Worm (Caenorhabditis elegans): ENCODE results near the gene srx-21.

DNA sequence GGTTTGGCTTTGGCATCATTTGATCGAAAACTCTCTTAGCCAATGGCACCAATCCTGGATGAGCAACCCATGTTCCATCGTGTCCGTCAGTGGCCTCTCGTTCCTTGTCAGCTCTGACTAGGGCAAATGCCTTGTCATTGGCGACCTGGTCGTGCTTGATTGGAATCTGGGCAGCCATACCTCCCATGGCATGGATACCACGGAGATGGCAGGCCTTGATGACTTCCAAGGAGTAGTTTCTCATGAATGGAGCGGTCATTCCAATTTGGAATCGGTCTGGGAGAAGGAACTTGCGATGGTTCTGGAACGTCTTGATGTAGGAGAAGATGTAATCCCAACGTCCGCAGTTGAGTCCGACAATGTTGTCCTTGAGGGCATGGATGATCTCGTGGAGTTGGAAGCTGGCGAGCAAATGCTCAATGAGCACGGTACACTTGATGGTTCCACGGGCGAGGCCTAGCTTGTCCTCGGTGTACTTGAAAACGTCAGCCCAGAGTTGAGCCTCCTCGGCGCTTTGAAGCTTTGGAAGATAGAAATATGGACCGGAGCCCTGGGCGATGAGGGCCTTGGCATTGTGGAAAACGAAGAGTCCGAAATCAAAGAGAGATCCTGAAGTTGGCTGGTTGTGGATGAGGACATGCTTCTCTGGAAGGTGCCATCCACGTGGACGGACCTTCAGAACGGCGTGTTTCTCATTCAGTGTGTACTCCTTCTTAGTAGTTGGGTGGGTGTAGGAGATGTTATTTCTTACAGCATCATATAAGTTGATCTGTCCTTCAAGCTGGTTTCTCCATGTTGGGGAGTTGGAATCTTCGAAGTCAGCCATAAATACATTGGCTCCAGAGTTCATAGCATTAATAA is 48.3 kb downstream of the srx-21 start:
- TF ChIP-seq nhr-76 (tag; optimal IDR thresholded peaks at IDR 0.05) (no peak), nhr-237 (tag; optimal IDR thresholded peaks at IDR 0.05) (no peak), snpc-4 (tag; optimal IDR thresholded peaks at IDR 0.05) (no peak), ceh-83 (GFP tag; optimal IDR thresholded peaks at IDR 0.05) (no peak), ces-1 (GFP tag; optimal IDR thresholded peaks at IDR 0.05) (no peak), lin-32 (GFP tag; optimal IDR thresholded peaks at IDR 0.05) (no peak)
